Worm (Caenorhabditis elegans) whole organism, late embryonic: ENCODE results near the gene xbx-9.

Source experiments
- dmd-4 ChIP-seq: sonication (generic microtip); optimal IDR thresholded peaks from 2 replicates; lab custom pipeline; 2016; ENCODE audit warnings: borderline replicate concordance, missing genetic modification characterization, missing compliant biosample characterization
- elt-2 ChIP-seq: sonication (generic microtip); optimal IDR thresholded peaks from 2 replicates; lab custom pipeline; 2016; ENCODE audit warnings: missing genetic modification reagents, missing genetic modification characterization, missing compliant biosample characterization
- pha-4 ChIP-seq: fragments of 150-350 bp; optimal IDR thresholded peaks from 2 replicates; lab custom pipeline; 2018; ENCODE audit warnings: missing biosample characterization, missing genetic modification reagents, missing genetic modification characterization
- unc-42 ChIP-seq: sonication (generic microtip); optimal IDR thresholded peaks from 2 replicates; lab custom pipeline; 2016; ENCODE audit warnings: missing genotype, missing genetic modification characterization, missing compliant biosample characterization

DNA sequence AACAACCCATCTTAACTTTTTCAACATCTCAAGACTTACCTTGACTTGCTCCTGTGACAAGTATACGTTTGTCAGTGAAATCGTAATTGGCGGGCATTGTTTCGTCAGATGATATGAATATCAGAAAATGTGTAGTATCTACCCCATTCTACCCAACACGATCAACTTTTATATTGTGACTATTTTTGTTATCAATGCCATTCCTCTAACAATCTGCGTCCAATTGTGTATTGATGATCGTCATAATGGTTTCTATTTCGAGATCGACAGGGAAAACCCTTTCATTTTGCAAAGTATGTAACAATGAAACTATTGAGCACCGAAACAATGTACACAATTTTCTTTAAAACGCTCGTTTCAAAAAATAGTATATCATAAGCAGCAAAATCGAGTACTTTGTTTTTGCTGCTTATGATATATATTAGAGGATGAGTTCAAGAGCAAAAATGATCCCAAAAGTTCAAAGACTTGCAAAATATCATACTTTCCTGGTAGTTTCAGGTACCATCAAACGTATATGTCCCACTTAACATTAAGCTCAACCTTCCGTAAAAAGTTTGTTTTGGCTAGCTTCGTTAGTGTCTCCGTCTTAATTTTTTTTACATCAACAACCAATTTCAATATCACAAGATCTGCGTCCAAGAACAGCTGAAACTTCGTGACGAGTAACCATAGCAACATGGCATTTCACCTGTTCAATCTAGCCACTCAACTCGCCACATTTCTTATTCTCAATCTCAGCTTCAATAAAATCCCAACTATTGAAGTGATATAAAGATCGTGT, at the start of gene xbx-9, which contains the start of gene dhs-21:
- peak; percentile 62 for TF ChIP-seq elt-2 (tag; lab: Kevin White, UChicago)
- no peak for TF ChIP-seq dmd-4 (tag; lab: Kevin White, UChicago)
- TF ChIP-seq pha-4 (tag; lab: Kevin White, UChicago), result no peak
- no peak for TF ChIP-seq unc-42
